Fruit fly (Drosophila melanogaster) whole organism, pupa: ENCODE data around the gene Pdh.

Experiments
- CG10348 ChIP-seq: fragments of 200-800 bp; sonication (Bioruptor generic); IDR thresholded peaks from 2 replicates; pipeline ENCODE4 v1.3.6; 2022; ENCODE audit warnings: missing biosample characterization, missing genetic modification characterization
- CG12605 ChIP-seq: fragments of 200-800 bp; sonication (Bioruptor generic); IDR thresholded peaks from 2 replicates; pipeline ENCODE4 v1.3.6; 2022; ENCODE audit warnings: missing biosample characterization, missing genetic modification characterization
- CG13204 ChIP-seq: fragments of 200-800 bp; sonication (Bioruptor generic); optimal IDR thresholded peaks from 2 replicates; lab custom pipeline; 2018; ENCODE audit warnings: missing biosample characterization, mild to moderate bottlenecking, missing genetic modification characterization, moderate library complexity
- CG14655 ChIP-seq: fragments of 200-800 bp; sonication (Bioruptor generic); optimal IDR thresholded peaks from 3 replicates; lab custom pipeline; 2017; ENCODE audit warnings: mild to moderate bottlenecking, missing biosample characterization, missing genetic modification reagents, missing genetic modification characterization
- CG15710 ChIP-seq: fragments of 200-800 bp; sonication (Bioruptor generic); optimal IDR thresholded peaks from 2 replicates; lab custom pipeline; 2018; ENCODE audit warnings: missing biosample characterization, mild to moderate bottlenecking, missing genetic modification characterization, moderate library complexity
- CG17806 ChIP-seq: fragments of 200-800 bp; sonication (Bioruptor generic); optimal IDR thresholded peaks from 2 replicates; lab custom pipeline; 2018; ENCODE audit warnings: missing biosample characterization, mild to moderate bottlenecking, missing genetic modification characterization, moderate library complexity
- CG32121 ChIP-seq: fragments of 200-800 bp; sonication (Bioruptor generic); IDR thresholded peaks from 2 replicates; pipeline ENCODE4 v1.3.6; 2022; ENCODE audit warnings: missing biosample characterization, missing genetic modification characterization
- CG34367 ChIP-seq: fragments of 200-800 bp; sonication (Bioruptor generic); optimal IDR thresholded peaks from 2 replicates; lab custom pipeline; 2018; ENCODE audit warnings: missing biosample characterization, mild to moderate bottlenecking, missing genetic modification characterization
- CG4496 ChIP-seq: fragments of 200-800 bp; sonication (Bioruptor generic); IDR thresholded peaks from 3 replicates; pipeline ENCODE4 v1.3.6; 2022; ENCODE audit warnings: missing biosample characterization, missing genetic modification characterization
- CG8159 ChIP-seq: fragments of 200-800 bp; sonication (Bioruptor generic); optimal IDR thresholded peaks from 3 replicates; lab custom pipeline; 2018; ENCODE audit warnings: missing biosample characterization, mild to moderate bottlenecking, missing genetic modification characterization, moderate library complexity
- CG8301 ChIP-seq: fragments of 200-800 bp; sonication (Bioruptor generic); optimal IDR thresholded peaks from 2 replicates; lab custom pipeline; 2018; ENCODE audit warnings: missing biosample characterization, mild to moderate bottlenecking, missing genetic modification characterization
- CG9948 ChIP-seq: fragments of 200-800 bp; sonication (Bioruptor generic); optimal IDR thresholded peaks from 2 replicates; lab custom pipeline; 2018; ENCODE audit warnings: missing biosample characterization, mild to moderate bottlenecking, missing genetic modification characterization, moderate library complexity
- D1 ChIP-seq: fragments of 200-800 bp; sonication (Bioruptor generic); optimal IDR thresholded peaks from 2 replicates; lab custom pipeline; 2018; ENCODE audit warnings: missing biosample characterization, mild to moderate bottlenecking, missing genetic modification characterization, moderate library complexity
- EcR ChIP-seq: fragments of 200-800 bp; sonication (Bioruptor generic); optimal IDR thresholded peaks from 3 replicates; lab custom pipeline; 2019; ENCODE audit warnings: missing biosample characterization, missing genetic modification characterization, mild to moderate bottlenecking, moderate library complexity, missing genetic modification reagents
- Ets98B ChIP-seq: fragments of 200-800 bp; sonication (Bioruptor generic); IDR thresholded peaks from 2 replicates; pipeline ENCODE4 v1.3.6; 2022; ENCODE audit warnings: missing biosample characterization, missing genetic modification characterization
- Pif1A ChIP-seq: fragments of 200-800 bp; sonication (Bioruptor generic); optimal IDR thresholded peaks from 3 replicates; lab custom pipeline; 2016; ENCODE audit warnings: missing biosample characterization, missing genetic modification characterization
- Pif1B ChIP-seq: fragments of 200-800 bp; sonication (Bioruptor generic); optimal IDR thresholded peaks from 3 replicates; lab custom pipeline; 2016; ENCODE audit warnings: missing biosample characterization, missing genetic modification characterization
- Snoo ChIP-seq: fragments of 200-800 bp; sonication (Bioruptor generic); optimal IDR thresholded peaks from 3 replicates; lab custom pipeline; 2017; ENCODE audit warnings: missing biosample characterization, mild to moderate bottlenecking, missing genetic modification characterization, inconsistent platforms
- fd96Ca ChIP-seq: fragments of 200-800 bp; sonication (Bioruptor generic); IDR thresholded peaks from 3 replicates; pipeline ENCODE4 v1.3.6; 2022; ENCODE audit warnings: missing biosample characterization, missing genetic modification characterization
- gl ChIP-seq: fragments of 200-800 bp; sonication (Bioruptor generic); optimal IDR thresholded peaks from 2 replicates; lab custom pipeline; 2018; ENCODE audit warnings: missing biosample characterization, mild to moderate bottlenecking, missing genetic modification characterization
- rn ChIP-seq: fragments of 200-800 bp; sonication (Bioruptor generic); IDR thresholded peaks from 2 replicates; pipeline ENCODE4 v1.3.6; 2022; ENCODE audit warnings: missing biosample characterization, missing genetic modification characterization

Gene Pdh

dm6 chr3L:16317724-16318123, 36.4 kb downstream of the Pdh start, which contains the start of gene Nplp3:
TSS of gene Nplp3 (plus strand) at chr3L:16318024.
- no peak for TF ChIP-seq gl (tag; lab: Kevin White, UChicago)
- TF ChIP-seq CG10348 = no peak

- TF ChIP-seq CG34367 (tag; lab: Kevin White, UChicago) (no peak), CG32121 (GFP tag; lab: Robert Waterston, UW) (0 out of 2 replicates have a peak, but pooled peaks have one; percentile 21)
These were observed 40.1 kb downstream of the Pdh start, which contains the start of gene CG13062 for dm6 chr3L:16313985-16314384. TSS of gene CG13062 (plus strand) at chr3L:16314285.

- TF ChIP-seq CG13204 (no peak), CG8159 (tag; lab: Kevin White, UChicago) (no peak), CG32121 (GFP tag; lab: Robert Waterston, UW) (peak; percentile 48; the same call in 1 of the 2 replicates), CG10348 (peak; percentile 51), CG8301 (peak; percentile 74), EcR (GFP tag; lab: Kevin White, UChicago) (no peak), CG34367 (tag; lab: Kevin White, UChicago) (no peak), Pif1A (GFP tag; lab: Kevin White, UChicago) (peak; percentile 13), CG15710 (no peak), CG14655 (peak; percentile 78), Pif1B (GFP tag; lab: Kevin White, UChicago) (no peak), CG9948 (tag; lab: Kevin White, UChicago) (no peak), fd96Ca (GFP tag; lab: Robert Waterston, UW) (peak; percentile 89), Ets98B (GFP tag; lab: Robert Waterston, UW) (peak; percentile 84), gl (tag; lab: Kevin White, UChicago) (no peak), Snoo (tag; lab: Kevin White, UChicago) (no peak), rn (peak; percentile 42; the same call in 1 of the 2 replicates), CG4496 (GFP tag; lab: Robert Waterston, UW) (peak; percentile 86), CG17806 (tag; lab: Kevin White, UChicago) (peak; percentile 9), D1 (no peak)
These were observed 44.1 kb downstream of the Pdh start for dm6 chr3L:16309972-16310371.

- TF ChIP-seq fd96Ca (GFP tag; lab: Robert Waterston, UW) (no peak), CG4496 (GFP tag; lab: Robert Waterston, UW) (0 out of 3 replicates have a peak, but pooled peaks have one; percentile 37)
- TF ChIP-seq, all 21 proteins: peak for 1
These were observed 45.7 kb downstream of the Pdh start, which contains the start of gene CG13042 for dm6 chr3L:16308380-16308779. TSS of gene CG13042 (minus strand) at chr3L:16308480.

- TF ChIP-seq CG8159 (tag; lab: Kevin White, UChicago) (no peak), CG17806 (tag; lab: Kevin White, UChicago) (no peak), Ets98B (GFP tag; lab: Robert Waterston, UW) (no peak), CG15710 (no peak), EcR (GFP tag; lab: Kevin White, UChicago) (no peak), CG9948 (tag; lab: Kevin White, UChicago) (no peak), CG13204 (no peak), CG14655 (no peak), Snoo (tag; lab: Kevin White, UChicago) (no peak), CG12605 (GFP tag; lab: Robert Waterston, UW) (no peak), CG4496 (GFP tag; lab: Robert Waterston, UW) (no peak)
- TF ChIP-seq, all 21 proteins: peak for 0
These were observed 48.1 kb downstream of the Pdh start, which contains the start of the genes CG13043 and CG13063 for dm6 chr3L:16305820-16306650. TSS of gene CG13043 (minus strand) at chr3L:16305870. TSS of gene CG13063 (plus strand) at chr3L:16306600.

- TF ChIP-seq CG8301 = no peak
- no peak for TF ChIP-seq fd96Ca (GFP tag; lab: Robert Waterston, UW)
- TF ChIP-seq CG9948 (tag; lab: Kevin White, UChicago) = no peak
- no peak for TF ChIP-seq Pif1A (GFP tag; lab: Kevin White, UChicago)
- no peak for TF ChIP-seq CG8159 (tag; lab: Kevin White, UChicago)
- TF ChIP-seq Snoo (tag; lab: Kevin White, UChicago) = no peak
These were observed 50.1 kb downstream of the Pdh start, which contains the start of gene CG43249 for dm6 chr3L:16303982-16304381. TSS of gene CG43249 (plus strand) at chr3L:16304282.
